Fruit fly (Drosophila melanogaster) whole organism, wandering third instar larva: Measurements from ENCODE around the gene CG33285.

Experiments
- Abd-B ChIP-seq: fragments of >200 bp; optimal IDR thresholded peaks from 2 replicates; lab custom pipeline; 2017; ENCODE audit warnings: missing biosample characterization, missing genetic modification characterization
- CG32264 ChIP-seq: fragments of 200-800 bp; sonication (Bioruptor generic); optimal IDR thresholded peaks from 2 replicates; lab custom pipeline; 2016; ENCODE audit warnings: missing biosample characterization, missing genetic modification characterization
- CG9705 ChIP-seq: fragments of 200-800 bp; sonication (Bioruptor generic); optimal IDR thresholded peaks from 2 replicates; lab custom pipeline; 2018; ENCODE audit warnings: missing biosample characterization, mild to moderate bottlenecking, missing genetic modification characterization
- CrebA ChIP-seq: fragments of 200-800 bp; sonication (Bioruptor generic); optimal IDR thresholded peaks from 2 replicates; lab custom pipeline; 2016; ENCODE audit warnings: missing biosample characterization, mild to moderate bottlenecking, missing genetic modification characterization, borderline replicate concordance
- Dfd ChIP-seq: fragments of >200 bp; optimal IDR thresholded peaks from 2 replicates; lab custom pipeline; 2017; ENCODE audit warnings: missing biosample characterization, missing genetic modification characterization
- Dif ChIP-seq: fragments of 200-275, 200-300 bp; sonication (Bioruptor generic); optimal IDR thresholded peaks from 2 replicates; lab custom pipeline; 2018; ENCODE audit warnings: missing biosample characterization, missing genetic modification characterization; ENCODE audit not compliant: partially characterized antibody
- GATAd ChIP-seq: sonication (Bioruptor generic); optimal IDR thresholded peaks from 2 replicates; lab custom pipeline; 2016; ENCODE audit warnings: missing biosample characterization, missing genetic modification characterization
- HLH106 ChIP-seq: fragments of 200-800 bp; optimal IDR thresholded peaks from 3 replicates; lab custom pipeline; 2019; ENCODE audit warnings: missing biosample characterization, mild to moderate bottlenecking, missing genetic modification characterization, moderate library complexity
- Hnf4 ChIP-seq: fragments of 200-800 bp; sonication (Bioruptor generic); optimal IDR thresholded peaks from 2 replicates; lab custom pipeline; 2016; ENCODE audit warnings: missing biosample characterization, mild to moderate bottlenecking, missing genetic modification characterization
- Hr78 ChIP-seq: fragments of >200 bp; optimal IDR thresholded peaks from 2 replicates; lab custom pipeline; 2017; ENCODE audit warnings: missing biosample characterization, missing genetic modification characterization
- Hr83 ChIP-seq: fragments of 200-300 bp; sonication (Bioruptor generic); optimal IDR thresholded peaks from 2 replicates; lab custom pipeline; 2016; ENCODE audit warnings: missing biosample characterization, mild to moderate bottlenecking, missing genetic modification characterization, moderate library complexity; ENCODE audit not compliant: poor library complexity, severe bottlenecking
- Jra ChIP-seq: sonication (Bioruptor generic); optimal IDR thresholded peaks from 2 replicates; lab custom pipeline; 2016; ENCODE audit warnings: missing biosample characterization, missing genetic modification characterization
- Mio ChIP-seq: sonication (Bioruptor generic); optimal IDR thresholded peaks from 2 replicates; lab custom pipeline; 2016; ENCODE audit warnings: missing biosample characterization, missing genetic modification characterization
- Myc ChIP-seq: fragments of >200 bp; optimal IDR thresholded peaks from 2 replicates; lab custom pipeline; 2017
- N ChIP-seq: fragments of >200 bp; optimal IDR thresholded peaks from 2 replicates; lab custom pipeline; 2018; ENCODE audit warnings: missing biosample characterization, missing external identifiers, missing genetic modification characterization
- OdsH ChIP-seq: fragments of 200-800 bp; sonication (Bioruptor generic); optimal IDR thresholded peaks from 2 replicates; lab custom pipeline; 2016; ENCODE audit warnings: missing biosample characterization, mild to moderate bottlenecking, missing genetic modification characterization
- Rel ChIP-seq, 2 experiments: fragments of 200-800 bp; sonication (Bioruptor generic) in 1 of 2; optimal IDR thresholded peaks; 2 replicates in 1 of 2; 3 replicates in 1 of 2; lab custom pipeline; 2016 to 2019; ENCODE audit warnings: mild to moderate bottlenecking in 2 of 2, missing biosample characterization in 2 of 2, missing genetic modification characterization in 2 of 2, moderate library complexity in 1 of 2
- Sp1 ChIP-seq: fragments of 200-800 bp; sonication (Bioruptor generic); optimal IDR thresholded peaks from 3 replicates; lab custom pipeline; 2019; ENCODE audit warnings: missing biosample characterization, mild to moderate bottlenecking, missing genetic modification characterization, moderate library complexity
- Vsx2 ChIP-seq: fragments of 200-300, 225-300 bp; sonication (Bioruptor generic); optimal IDR thresholded peaks from 2 replicates; lab custom pipeline; 2018; ENCODE audit warnings: missing biosample characterization, missing genetic modification characterization; ENCODE audit not compliant: partially characterized antibody
- br ChIP-seq: fragments of 200-800 bp; sonication (Bioruptor generic); optimal IDR thresholded peaks from 2 replicates; lab custom pipeline; 2016; ENCODE audit warnings: missing biosample characterization, missing genetic modification characterization
- brk ChIP-seq: fragments of 200-800 bp; sonication (Bioruptor generic); optimal IDR thresholded peaks from 2 replicates; lab custom pipeline; 2016; ENCODE audit warnings: missing biosample characterization, mild to moderate bottlenecking, missing genetic modification characterization
- dl ChIP-seq, 2 experiments: fragments of 175-275, 200-275 bp in 1 of 2; fragments of 200-275 bp in 1 of 2; sonication (Bioruptor generic); optimal IDR thresholded peaks; lab custom pipeline; 2018; ENCODE audit warnings: mild to moderate bottlenecking in 2 of 2, missing biosample characterization in 2 of 2, missing genetic modification characterization in 2 of 2, moderate library complexity in 2 of 2; ENCODE audit not compliant: partially characterized antibody in 2 of 2, insufficient read depth in 1 of 2
- dmrt93B ChIP-seq: fragments of 200-800 bp; sonication (Bioruptor generic); optimal IDR thresholded peaks from 2 replicates; lab custom pipeline; 2018; ENCODE audit warnings: missing biosample characterization, mild to moderate bottlenecking, missing genetic modification characterization
- dsf ChIP-seq: sonication (Bioruptor generic); optimal IDR thresholded peaks from 2 replicates; lab custom pipeline; 2016; ENCODE audit warnings: missing biosample characterization, missing genetic modification characterization, borderline replicate concordance
- ey ChIP-seq: fragments of 200-800 bp; sonication (Bioruptor generic); optimal IDR thresholded peaks from 2 replicates; lab custom pipeline; 2016; ENCODE audit warnings: missing biosample characterization, missing genetic modification characterization
- foxo ChIP-seq, 2 experiments: fragments of 200-800 bp; sonication (Bioruptor generic); optimal IDR thresholded peaks; 2 replicates in 1 of 2; 3 replicates in 1 of 2; lab custom pipeline; 2016 to 2017; ENCODE audit warnings: missing biosample characterization in 2 of 2, missing genetic modification characterization in 2 of 2
- fru ChIP-seq: fragments of 200-800 bp; sonication (Bioruptor generic); optimal IDR thresholded peaks from 3 replicates; lab custom pipeline; 2016; ENCODE audit warnings: missing biosample characterization, mild to moderate bottlenecking, missing genetic modification characterization
- h ChIP-seq: fragments of 200-800 bp; sonication (Bioruptor generic); optimal IDR thresholded peaks from 3 replicates; lab custom pipeline; 2016; ENCODE audit warnings: missing biosample characterization, mild to moderate bottlenecking, missing genetic modification characterization
- jim ChIP-seq: fragments of 175-275, 200-325 bp; sonication (Bioruptor generic); optimal IDR thresholded peaks from 2 replicates; lab custom pipeline; 2016; ENCODE audit warnings: missing biosample characterization, mild to moderate bottlenecking, missing genetic modification characterization
- lola ChIP-seq: fragments of >200 bp; optimal IDR thresholded peaks from 2 replicates; lab custom pipeline; 2017; ENCODE audit warnings: missing biosample characterization, missing genetic modification characterization
- pan ChIP-seq: fragments of >200 bp; optimal IDR thresholded peaks from 2 replicates; lab custom pipeline; 2017
- psq ChIP-seq: fragments of 200-800 bp; sonication (Bioruptor generic); optimal IDR thresholded peaks from 3 replicates; lab custom pipeline; 2017; ENCODE audit warnings: missing biosample characterization, mild to moderate bottlenecking, missing genetic modification characterization, moderate library complexity
- rgr ChIP-seq: fragments of 200-800 bp; sonication (Bioruptor generic); optimal IDR thresholded peaks from 3 replicates; lab custom pipeline; 2016; ENCODE audit warnings: missing biosample characterization, mild to moderate bottlenecking, missing genetic modification characterization
- sage ChIP-seq: fragments of 200-800 bp; sonication (Bioruptor generic); optimal IDR thresholded peaks from 2 replicates; lab custom pipeline; 2016; ENCODE audit warnings: missing biosample characterization, mild to moderate bottlenecking, missing genetic modification characterization
- sv ChIP-seq: fragments of 200-800 bp; sonication (Bioruptor generic); optimal IDR thresholded peaks from 3 replicates; lab custom pipeline; 2016; ENCODE audit warnings: missing biosample characterization, missing genetic modification characterization
- tai ChIP-seq: sonication (Bioruptor generic); optimal IDR thresholded peaks from 2 replicates; lab custom pipeline; 2016; ENCODE audit warnings: missing biosample characterization, missing genetic modification characterization
- usp ChIP-seq: fragments of >200 bp; optimal IDR thresholded peaks from 2 replicates; lab custom pipeline; 2017; ENCODE audit warnings: missing biosample characterization, missing genetic modification characterization
- woc ChIP-seq: sonication (Bioruptor generic); optimal IDR thresholded peaks from 2 replicates; lab custom pipeline; 2016; ENCODE audit warnings: missing biosample characterization, mild to moderate bottlenecking, missing genetic modification characterization

Gene CG33285

DNA sequence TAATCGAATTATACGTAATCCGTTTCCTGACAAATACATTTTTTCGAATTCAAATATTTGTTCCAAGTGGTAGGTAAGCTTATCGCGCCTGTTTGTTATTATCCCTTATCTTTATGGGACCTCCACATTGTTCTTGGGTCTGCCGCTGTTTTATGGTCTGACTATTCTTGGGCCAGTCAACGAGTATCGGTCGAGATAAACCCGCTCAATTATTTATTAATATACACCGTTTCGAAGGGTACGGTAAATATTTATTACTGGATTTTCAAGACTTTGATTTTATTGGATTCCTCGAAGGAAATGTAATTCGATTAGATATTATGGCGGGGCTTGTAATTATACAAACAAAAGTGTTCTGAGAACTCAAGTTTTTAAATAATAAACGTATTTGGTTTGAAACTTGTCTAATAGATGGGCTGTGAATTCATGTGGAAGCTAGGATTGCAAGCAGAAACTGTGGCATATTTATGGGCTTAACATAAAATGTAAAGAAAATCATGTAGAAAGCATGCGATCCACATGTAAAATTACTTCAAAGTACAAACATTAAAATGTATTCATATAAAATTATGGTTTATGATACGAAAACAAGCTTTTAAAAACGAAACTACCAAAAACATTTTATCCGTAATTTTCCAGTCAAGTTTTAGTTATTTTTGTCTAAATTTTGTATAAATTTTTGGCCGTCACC lies 23.4 kb downstream of the CG33285 start, which contains the start of gene CG43072:
Gene CG43072 (plus strand): TSS at position 641 of the 691 bp plus-strand sequence.
- no peak for TF ChIP-seq dsf
- peak; percentile 32 for TF ChIP-seq Sp1 (GFP tag; lab: Kevin White, UChicago)
- TF ChIP-seq usp (GFP tag; lab: Kevin White, UChicago), result no peak
- no peak for TF ChIP-seq fru (GFP tag; lab: Kevin White, UChicago)
- peak; percentile 79 for TF ChIP-seq Myc
- TF ChIP-seq GATAd (GFP tag; lab: Kevin White, UChicago), result no peak
- TF ChIP-seq br (GFP tag; lab: Kevin White, UChicago), result no peak
- TF ChIP-seq HLH106, result no peak
- no peak for TF ChIP-seq dmrt93B (GFP tag; lab: Kevin White, UChicago)
- TF ChIP-seq Vsx2 (GFP tag; lab: Kevin White, UChicago), result no peak
- TF ChIP-seq Hnf4 (GFP tag; lab: Kevin White, UChicago), result no peak
- TF ChIP-seq brk (GFP tag; lab: Kevin White, UChicago), result peak; percentile 2
- no peak for TF ChIP-seq ey (GFP tag; lab: Kevin White, UChicago)
- no peak for TF ChIP-seq Hr83 (GFP tag; lab: Kevin White, UChicago)
- no peak for TF ChIP-seq dl (GFP tag; optimal IDR thresholded peaks at IDR 0.05; lab: Kevin White, UChicago; ENCODE audit: insufficient read depth in 1 of 2, partially characterized antibody in 2 of 2)
- TF ChIP-seq CG9705 (GFP tag; lab: Kevin White, UChicago), result no peak
- no peak for TF ChIP-seq Hr78 (GFP tag; lab: Kevin White, UChicago)
- TF ChIP-seq Jra (GFP tag; lab: Kevin White, UChicago), result no peak
- no peak for TF ChIP-seq jim (GFP tag; lab: Kevin White, UChicago)
- no peak for TF ChIP-seq Mio (GFP tag; lab: Kevin White, UChicago)
- TF ChIP-seq sage (GFP tag; lab: Kevin White, UChicago), result no peak
- TF ChIP-seq OdsH (GFP tag; lab: Kevin White, UChicago), result no peak
- TF ChIP-seq pan (lab: Kevin White, UChicago), result no peak
- peak; percentile 55 for TF ChIP-seq CrebA
- TF ChIP-seq woc, result no peak
- no peak for TF ChIP-seq sv
- no peak for TF ChIP-seq CG32264
- no peak for TF ChIP-seq Dif
- TF ChIP-seq Dfd (GFP tag; lab: Kevin White, UChicago), result no peak
- no peak for TF ChIP-seq N
- no peak for TF ChIP-seq Abd-B (GFP tag; lab: Kevin White, UChicago)
- TF ChIP-seq Rel (GFP tag; optimal IDR thresholded peaks at IDR 0.05; lab: Kevin White, UChicago), result no peak
- peak; percentile 19 for TF ChIP-seq Rel (tag; optimal IDR thresholded peaks at IDR 0.05; lab: Kevin White, UChicago)
- TF ChIP-seq h (GFP tag; lab: Kevin White, UChicago), result peak; percentile 7
- no peak for TF ChIP-seq lola
- TF ChIP-seq psq, result no peak
- no peak for TF ChIP-seq tai (GFP tag; lab: Kevin White, UChicago)
- TF ChIP-seq rgr, result no peak
- TF ChIP-seq foxo (GFP tag; optimal IDR thresholded peaks at IDR 0.05; lab: Kevin White, UChicago), result no peak

DNA sequence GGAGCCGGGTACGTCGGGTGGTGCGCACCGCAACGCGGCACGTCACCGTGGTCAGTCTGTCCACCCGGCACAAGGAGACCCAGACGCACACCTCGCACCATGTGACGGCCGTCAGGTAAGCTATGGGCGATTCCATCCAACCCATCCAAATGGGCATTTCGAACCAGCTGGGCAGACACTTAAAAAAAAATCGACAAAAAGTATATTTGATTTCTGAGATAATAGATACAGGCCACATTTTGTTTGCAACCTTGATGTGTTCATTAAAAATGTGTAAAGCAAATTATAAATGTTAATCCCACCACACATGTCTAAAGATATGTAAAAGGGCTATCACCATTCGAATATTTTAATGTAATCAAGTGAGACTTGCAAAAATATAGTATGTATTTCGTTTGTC lies 24.2 kb downstream of the CG33285 start:
- TF ChIP-seq h (GFP tag; lab: Kevin White, UChicago), result no peak

DNA sequence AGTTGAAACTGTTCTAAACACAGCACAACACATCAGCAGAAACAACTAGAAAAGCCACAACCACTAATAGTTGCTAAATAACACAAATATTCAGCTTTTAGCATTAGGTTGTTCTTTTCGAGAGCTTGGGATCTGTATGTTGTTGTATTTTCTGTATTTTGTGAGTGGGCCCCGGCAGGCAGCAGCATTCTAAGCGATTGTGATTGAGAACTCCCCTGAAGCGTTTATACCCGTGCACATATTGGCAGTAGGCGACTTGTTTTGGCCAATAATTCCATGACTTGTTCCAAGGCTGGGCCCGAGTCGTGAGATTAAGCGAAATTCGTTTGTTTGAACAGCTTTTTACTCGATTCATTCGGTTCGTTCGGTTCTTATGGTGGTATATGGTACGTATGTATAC lies 26.8 kb downstream of the CG33285 start:
- TF ChIP-seq usp (GFP tag; lab: Kevin White, UChicago) (no peak), rgr (peak; percentile 19)
- TF ChIP-seq, all 38 proteins: peak for 1
